Fruit fly (Drosophila melanogaster) whole organism, wandering third instar larva: ENCODE results near the gene Mabi.

Experiments used
- Abd-B ChIP-seq: fragments of >200 bp; optimal IDR thresholded peaks from 2 replicates; lab custom pipeline; 2017; ENCODE audit warnings: missing biosample characterization, missing genetic modification characterization
- CG32264 ChIP-seq: fragments of 200-800 bp; sonication (Bioruptor generic); optimal IDR thresholded peaks from 2 replicates; lab custom pipeline; 2016; ENCODE audit warnings: missing biosample characterization, missing genetic modification characterization
- CG9705 ChIP-seq: fragments of 200-800 bp; sonication (Bioruptor generic); optimal IDR thresholded peaks from 2 replicates; lab custom pipeline; 2018; ENCODE audit warnings: missing biosample characterization, mild to moderate bottlenecking, missing genetic modification characterization
- Dfd ChIP-seq: fragments of >200 bp; optimal IDR thresholded peaks from 2 replicates; lab custom pipeline; 2017; ENCODE audit warnings: missing biosample characterization, missing genetic modification characterization
- Dif ChIP-seq: fragments of 200-275, 200-300 bp; sonication (Bioruptor generic); optimal IDR thresholded peaks from 2 replicates; lab custom pipeline; 2018; ENCODE audit warnings: missing biosample characterization, missing genetic modification characterization; ENCODE audit not compliant: partially characterized antibody
- HLH106 ChIP-seq: fragments of 200-800 bp; optimal IDR thresholded peaks from 3 replicates; lab custom pipeline; 2019; ENCODE audit warnings: missing biosample characterization, mild to moderate bottlenecking, missing genetic modification characterization, moderate library complexity
- Hnf4 ChIP-seq: fragments of 200-800 bp; sonication (Bioruptor generic); optimal IDR thresholded peaks from 2 replicates; lab custom pipeline; 2016; ENCODE audit warnings: missing biosample characterization, mild to moderate bottlenecking, missing genetic modification characterization
- Hr83 ChIP-seq: fragments of 200-300 bp; sonication (Bioruptor generic); optimal IDR thresholded peaks from 2 replicates; lab custom pipeline; 2016; ENCODE audit warnings: missing biosample characterization, mild to moderate bottlenecking, missing genetic modification characterization, moderate library complexity; ENCODE audit not compliant: poor library complexity, severe bottlenecking
- Jra ChIP-seq: sonication (Bioruptor generic); optimal IDR thresholded peaks from 2 replicates; lab custom pipeline; 2016; ENCODE audit warnings: missing biosample characterization, missing genetic modification characterization
- Mio ChIP-seq: sonication (Bioruptor generic); optimal IDR thresholded peaks from 2 replicates; lab custom pipeline; 2016; ENCODE audit warnings: missing biosample characterization, missing genetic modification characterization
- Myc ChIP-seq: fragments of >200 bp; optimal IDR thresholded peaks from 2 replicates; lab custom pipeline; 2017
- N ChIP-seq: fragments of >200 bp; optimal IDR thresholded peaks from 2 replicates; lab custom pipeline; 2018; ENCODE audit warnings: missing biosample characterization, missing external identifiers, missing genetic modification characterization
- OdsH ChIP-seq: fragments of 200-800 bp; sonication (Bioruptor generic); optimal IDR thresholded peaks from 2 replicates; lab custom pipeline; 2016; ENCODE audit warnings: missing biosample characterization, mild to moderate bottlenecking, missing genetic modification characterization
- Rel ChIP-seq, 2 experiments: fragments of 200-800 bp; sonication (Bioruptor generic) in 1 of 2; optimal IDR thresholded peaks; 2 replicates in 1 of 2; 3 replicates in 1 of 2; lab custom pipeline; 2016 to 2019; ENCODE audit warnings: mild to moderate bottlenecking in 2 of 2, missing biosample characterization in 2 of 2, missing genetic modification characterization in 2 of 2, moderate library complexity in 1 of 2
- Vsx2 ChIP-seq: fragments of 200-300, 225-300 bp; sonication (Bioruptor generic); optimal IDR thresholded peaks from 2 replicates; lab custom pipeline; 2018; ENCODE audit warnings: missing biosample characterization, missing genetic modification characterization; ENCODE audit not compliant: partially characterized antibody
- br ChIP-seq: fragments of 200-800 bp; sonication (Bioruptor generic); optimal IDR thresholded peaks from 2 replicates; lab custom pipeline; 2016; ENCODE audit warnings: missing biosample characterization, missing genetic modification characterization
- brk ChIP-seq: fragments of 200-800 bp; sonication (Bioruptor generic); optimal IDR thresholded peaks from 2 replicates; lab custom pipeline; 2016; ENCODE audit warnings: missing biosample characterization, mild to moderate bottlenecking, missing genetic modification characterization
- dmrt93B ChIP-seq: fragments of 200-800 bp; sonication (Bioruptor generic); optimal IDR thresholded peaks from 2 replicates; lab custom pipeline; 2018; ENCODE audit warnings: missing biosample characterization, mild to moderate bottlenecking, missing genetic modification characterization
- dsf ChIP-seq: sonication (Bioruptor generic); optimal IDR thresholded peaks from 2 replicates; lab custom pipeline; 2016; ENCODE audit warnings: missing biosample characterization, missing genetic modification characterization, borderline replicate concordance
- ey ChIP-seq: fragments of 200-800 bp; sonication (Bioruptor generic); optimal IDR thresholded peaks from 2 replicates; lab custom pipeline; 2016; ENCODE audit warnings: missing biosample characterization, missing genetic modification characterization
- fru ChIP-seq: fragments of 200-800 bp; sonication (Bioruptor generic); optimal IDR thresholded peaks from 3 replicates; lab custom pipeline; 2016; ENCODE audit warnings: missing biosample characterization, mild to moderate bottlenecking, missing genetic modification characterization
- h ChIP-seq: fragments of 200-800 bp; sonication (Bioruptor generic); optimal IDR thresholded peaks from 3 replicates; lab custom pipeline; 2016; ENCODE audit warnings: missing biosample characterization, mild to moderate bottlenecking, missing genetic modification characterization
- jim ChIP-seq: fragments of 175-275, 200-325 bp; sonication (Bioruptor generic); optimal IDR thresholded peaks from 2 replicates; lab custom pipeline; 2016; ENCODE audit warnings: missing biosample characterization, mild to moderate bottlenecking, missing genetic modification characterization
- lola ChIP-seq: fragments of >200 bp; optimal IDR thresholded peaks from 2 replicates; lab custom pipeline; 2017; ENCODE audit warnings: missing biosample characterization, missing genetic modification characterization
- pan ChIP-seq: fragments of >200 bp; optimal IDR thresholded peaks from 2 replicates; lab custom pipeline; 2017
- psq ChIP-seq: fragments of 200-800 bp; sonication (Bioruptor generic); optimal IDR thresholded peaks from 3 replicates; lab custom pipeline; 2017; ENCODE audit warnings: missing biosample characterization, mild to moderate bottlenecking, missing genetic modification characterization, moderate library complexity
- rgr ChIP-seq: fragments of 200-800 bp; sonication (Bioruptor generic); optimal IDR thresholded peaks from 3 replicates; lab custom pipeline; 2016; ENCODE audit warnings: missing biosample characterization, mild to moderate bottlenecking, missing genetic modification characterization
- sage ChIP-seq: fragments of 200-800 bp; sonication (Bioruptor generic); optimal IDR thresholded peaks from 2 replicates; lab custom pipeline; 2016; ENCODE audit warnings: missing biosample characterization, mild to moderate bottlenecking, missing genetic modification characterization
- sv ChIP-seq: fragments of 200-800 bp; sonication (Bioruptor generic); optimal IDR thresholded peaks from 3 replicates; lab custom pipeline; 2016; ENCODE audit warnings: missing biosample characterization, missing genetic modification characterization
- tai ChIP-seq: sonication (Bioruptor generic); optimal IDR thresholded peaks from 2 replicates; lab custom pipeline; 2016; ENCODE audit warnings: missing biosample characterization, missing genetic modification characterization

The Mabi gene

DNA sequence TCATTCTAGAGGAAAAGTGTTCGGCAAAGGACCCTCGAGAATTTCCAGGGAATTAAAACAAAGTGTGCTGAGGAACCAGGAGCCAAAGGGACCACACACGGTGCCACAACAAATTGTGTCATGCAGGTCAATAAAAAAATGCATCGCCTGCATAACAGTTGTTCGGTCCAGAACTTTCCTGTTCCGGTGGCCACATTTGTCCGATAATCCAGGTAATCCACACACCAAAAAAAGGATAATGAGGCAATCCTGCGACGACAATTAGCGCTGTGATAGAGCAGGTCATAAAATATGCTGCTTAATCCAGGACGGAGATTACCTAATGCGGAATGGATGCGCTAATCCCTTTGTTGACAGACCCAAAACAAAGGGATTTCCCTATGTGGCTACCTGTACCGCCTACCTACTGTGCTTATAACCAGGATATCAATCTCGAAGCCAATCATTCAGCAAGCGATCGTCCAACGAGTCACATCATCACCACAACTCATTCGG lies 5.0 kb downstream of the Mabi start, which contains the start of gene CG16815:
Gene CG16815, plus strand, starts transcription at position 445 of the 495 bp plus-strand sequence.
- no peak for TF ChIP-seq fru (GFP tag; lab: Kevin White, UChicago)

dm6 chr2L:13227242-13227641 lies 7.2 kb downstream of the Mabi start, which contains the start of gene CG16813:
TSS of gene CG16813 (plus strand) at chr2L:13227529.
- TF ChIP-seq sage (no peak), CG32264 (no peak), pan (no peak), rgr (no peak), psq (no peak), brk (GFP tag; lab: Kevin White, UChicago) (no peak)

dm6 chr2L:13225225-13225840 lies 9.1 kb downstream of the Mabi start, which contains the start of gene CG15480:
TSS of gene CG15480 (minus strand) at chr2L:13225275.
- no peak for TF ChIP-seq Dif

- TF ChIP-seq Hnf4, result no peak
- peak; percentile 79 for TF ChIP-seq HLH106
- peak; percentile 36 for TF ChIP-seq Hr83 (GFP tag; lab: Kevin White, UChicago)
- TF ChIP-seq sage, result peak; percentile 51
- TF ChIP-seq CG9705 (GFP tag; lab: Kevin White, UChicago), result peak; percentile 40
- TF ChIP-seq pan, result no peak
- peak; percentile 70 for TF ChIP-seq OdsH (GFP tag; lab: Kevin White, UChicago)
- peak; percentile 46 for TF ChIP-seq ey (GFP tag; lab: Kevin White, UChicago)
- peak; percentile 73 for TF ChIP-seq h (GFP tag; lab: Kevin White, UChicago)
- TF ChIP-seq sv (GFP tag; lab: Kevin White, UChicago), result peak; percentile 31
- no peak for TF ChIP-seq rgr
- no peak for TF ChIP-seq Dfd (GFP tag; lab: Kevin White, UChicago)
- no peak for TF ChIP-seq dsf (GFP tag; lab: Kevin White, UChicago)
Measured at dm6 chr2L:13222225-13222648, 12.2 kb downstream of the Mabi start, which contains the start of the genes Ski6 and CG16812. TSS of gene Ski6 (minus strand) at chr2L:13222429. TSS of gene CG16812 (plus strand) at chr2L:13222587.

DNA sequence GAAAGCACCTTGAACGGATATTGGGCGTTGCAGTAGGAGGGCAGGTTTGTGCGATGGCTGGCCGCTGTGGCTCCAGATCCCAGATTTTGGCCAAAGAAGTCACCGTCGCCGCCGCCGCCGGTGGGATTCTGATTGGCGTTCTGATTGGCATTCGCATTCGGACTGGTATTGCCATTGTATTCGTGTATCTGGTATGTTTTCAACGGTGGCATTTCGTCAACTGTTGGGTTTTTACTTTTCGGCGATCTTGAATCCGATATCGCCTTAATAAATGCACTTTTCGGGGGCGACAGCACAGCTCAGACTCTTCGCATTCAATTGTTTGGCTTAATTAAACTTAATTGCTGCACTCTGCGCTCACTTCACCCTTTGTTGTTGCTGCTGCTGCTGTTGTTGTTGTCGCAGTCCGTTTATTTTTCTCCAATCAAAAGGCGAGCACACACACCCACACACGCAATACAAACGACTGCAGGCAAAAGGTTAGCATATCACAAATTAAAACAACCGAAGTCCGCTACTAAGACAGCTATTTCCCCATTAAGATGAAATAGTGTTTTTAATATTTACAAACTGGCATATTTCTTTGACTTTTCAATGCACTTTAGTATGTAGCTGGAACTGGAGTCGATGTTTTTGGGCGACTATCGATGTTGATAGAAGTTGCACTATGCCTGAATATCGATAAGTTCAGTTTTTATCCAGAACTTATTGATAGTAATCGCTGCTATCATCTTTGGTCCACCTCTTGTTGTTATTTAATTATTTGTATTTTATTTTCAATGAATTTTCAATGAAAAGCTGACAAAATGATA lies 15.0 kb downstream of the Mabi start, which contains the start of the genes CG9426 and mRF1:
Gene CG9426, minus strand, starts transcription at position 643 of the 812 bp plus-strand sequence.
Gene mRF1, plus strand, starts transcription at position 699 of the 812 bp plus-strand sequence.
- TF ChIP-seq Myc (lab: Kevin White, UChicago), result no peak
- no peak for TF ChIP-seq ey (GFP tag; lab: Kevin White, UChicago)
- TF ChIP-seq dsf (GFP tag; lab: Kevin White, UChicago), result no peak
- peak; percentile 0 for TF ChIP-seq fru (GFP tag; lab: Kevin White, UChicago)
- peak; percentile 15 for TF ChIP-seq psq
- TF ChIP-seq Hnf4, result peak; percentile 79
- TF ChIP-seq HLH106, result peak; percentile 20
- no peak for TF ChIP-seq Rel (GFP tag; optimal IDR thresholded peaks at IDR 0.05; lab: Kevin White, UChicago)
- peak; percentile 1 for TF ChIP-seq Rel (tag; optimal IDR thresholded peaks at IDR 0.05; lab: Kevin White, UChicago)
- TF ChIP-seq jim, result no peak
- TF ChIP-seq Mio (GFP tag; lab: Kevin White, UChicago), result no peak
- TF ChIP-seq br (GFP tag; lab: Kevin White, UChicago), result peak; percentile 41
- no peak for TF ChIP-seq sage
- TF ChIP-seq lola, result no peak
- TF ChIP-seq OdsH (GFP tag; lab: Kevin White, UChicago), result no peak
- peak; percentile 55 for TF ChIP-seq h (GFP tag; lab: Kevin White, UChicago)
- TF ChIP-seq Jra, result peak; percentile 37
- TF ChIP-seq dmrt93B (GFP tag; lab: Kevin White, UChicago), result no peak
- TF ChIP-seq Hr83 (GFP tag; lab: Kevin White, UChicago), result peak; percentile 74
- TF ChIP-seq tai (GFP tag; lab: Kevin White, UChicago), result no peak
- TF ChIP-seq Abd-B (GFP tag; lab: Kevin White, UChicago), result no peak
- TF ChIP-seq Vsx2 (GFP tag; lab: Kevin White, UChicago), result no peak
- TF ChIP-seq N (GFP tag; lab: Kevin White, UChicago), result no peak
- peak; percentile 41 for TF ChIP-seq rgr
